Worm (Caenorhabditis elegans) whole organism, L1 larva: Measurements from ENCODE around the gene mrpl-42.

Experiments
- C04F5.9 ChIP-seq: sonication (generic microtip); optimal IDR thresholded peaks from 2 replicates; lab custom pipeline; 2016; ENCODE audit warnings: missing genetic modification characterization, missing compliant biosample characterization
- C16A3.4 ChIP-seq: fragments of 150-350 bp; optimal IDR thresholded peaks from 2 replicates; lab custom pipeline; 2014; ENCODE audit warnings: missing biosample characterization, missing genetic modification characterization
- F16B12.6 ChIP-seq: fragments of 150-350 bp; optimal IDR thresholded peaks from 2 replicates; lab custom pipeline; 2014; ENCODE audit warnings: missing biosample characterization, missing genetic modification characterization
- Y116A8C.19 ChIP-seq: sonication (generic microtip); optimal IDR thresholded peaks from 2 replicates; lab custom pipeline; 2016; ENCODE audit warnings: missing compliant biosample characterization, missing genetic modification characterization, borderline replicate concordance
- alr-1 ChIP-seq: fragments of 200-800 bp; sonication (Bioruptor generic); optimal IDR thresholded peaks from 2 replicates; lab custom pipeline; 2018; ENCODE audit warnings: borderline replicate concordance, mild to moderate bottlenecking, missing genetic modification characterization, missing compliant biosample characterization
- blmp-1 ChIP-seq: fragments of 150-350 bp; optimal IDR thresholded peaks from 2 replicates; lab custom pipeline; 2014; ENCODE audit warnings: missing biosample characterization, missing genetic modification characterization
- ces-1 ChIP-seq: fragments of 150-350 bp; optimal IDR thresholded peaks from 2 replicates; lab custom pipeline; 2014; ENCODE audit warnings: missing biosample characterization, missing genetic modification reagents, missing genetic modification characterization
- dpl-1 ChIP-seq, 3 experiments: fragments of 150-350 bp in 2 of 3; sonication (generic microtip) in 1 of 3; optimal IDR thresholded peaks; 2 replicates each; lab custom pipeline; 2014 to 2017; ENCODE audit warnings: missing biosample characterization in 3 of 3, missing genetic modification characterization in 3 of 3, missing genetic modification reagents in 3 of 3
- dsc-1 ChIP-seq: sonication (generic microtip); optimal IDR thresholded peaks from 2 replicates; lab custom pipeline; 2016; ENCODE audit warnings: mild to moderate bottlenecking, missing genetic modification characterization, missing compliant biosample characterization
- efl-1 ChIP-seq, 4 experiments: fragments of 150-350 bp; optimal IDR thresholded peaks in 3 of 4; peaks in 1 of 4; 1 replicate in 1 of 4; 2 replicates in 3 of 4; lab custom pipeline; 2014; ENCODE audit warnings: missing biosample characterization in 2 of 4, missing genetic modification characterization in 2 of 4, missing genetic modification reagents in 2 of 4
- efl-3 ChIP-seq: fragments of 200-800 bp; sonication (Bioruptor generic); optimal IDR thresholded peaks from 2 replicates; lab custom pipeline; 2018; ENCODE audit warnings: mild to moderate bottlenecking, missing genetic modification characterization, missing compliant biosample characterization
- egl-13 ChIP-seq: sonication (generic microtip); optimal IDR thresholded peaks from 2 replicates; lab custom pipeline; 2016; ENCODE audit warnings: missing genotype, missing genetic modification reagents, missing genetic modification characterization, missing compliant biosample characterization
- elt-2 ChIP-seq: sonication (generic microtip); optimal IDR thresholded peaks from 2 replicates; lab custom pipeline; 2016; ENCODE audit warnings: missing genetic modification characterization, mild to moderate bottlenecking, inconsistent platforms, missing compliant biosample characterization, missing genetic modification reagents
- fkh-8 ChIP-seq: sonication (generic microtip); optimal IDR thresholded peaks from 2 replicates; lab custom pipeline; 2016; ENCODE audit warnings: mild to moderate bottlenecking, missing genetic modification characterization, missing compliant biosample characterization
- hpl-2 ChIP-seq: fragments of 150-350 bp; optimal IDR thresholded peaks from 2 replicates; lab custom pipeline; 2014; ENCODE audit warnings: missing biosample characterization, missing genetic modification reagents, missing genetic modification characterization
- jun-1 ChIP-seq: fragments of 150-350 bp; optimal IDR thresholded peaks from 2 replicates; lab custom pipeline; 2014; ENCODE audit warnings: missing biosample characterization, missing genetic modification reagents, missing genetic modification characterization
- lin-14 ChIP-seq: fragments of 200-800 bp; sonication (Bioruptor generic); optimal IDR thresholded peaks from 2 replicates; lab custom pipeline; 2018; ENCODE audit warnings: mild to moderate bottlenecking, missing genetic modification characterization, moderate library complexity, missing compliant biosample characterization
- mab-9 ChIP-seq: fragments of 200-800 bp; sonication (Bioruptor generic); IDR thresholded peaks from 2 replicates; pipeline ENCODE4 v1.3.6; 2022; ENCODE audit warnings: missing genetic modification reagents, missing genetic modification characterization, missing compliant biosample characterization
- mef-2 ChIP-seq: fragments of 150-350 bp; optimal IDR thresholded peaks from 2 replicates; lab custom pipeline; 2014; ENCODE audit warnings: missing biosample characterization, missing genetic modification characterization
- nhr-12 ChIP-seq: sonication (generic microtip); optimal IDR thresholded peaks from 2 replicates; lab custom pipeline; 2017; ENCODE audit warnings: missing biosample characterization, missing genetic modification characterization
- nhr-19 ChIP-seq: fragments of 200-800 bp; sonication (Bioruptor generic); conservative IDR thresholded peaks from 2 replicates; pipeline ENCODE4 v1.3.6; 2022; ENCODE audit warnings: missing genetic modification characterization, missing compliant biosample characterization
- nhr-20 ChIP-seq: sonication (generic microtip); optimal IDR thresholded peaks from 2 replicates; lab custom pipeline; 2016; ENCODE audit warnings: mild to moderate bottlenecking, missing genetic modification characterization, missing compliant biosample characterization
- nhr-237 ChIP-seq: fragments of 150-350 bp; optimal IDR thresholded peaks from 2 replicates; lab custom pipeline; 2014; ENCODE audit warnings: missing biosample characterization, missing genetic modification characterization
- nhr-47 ChIP-seq: sonication (generic microtip); optimal IDR thresholded peaks from 2 replicates; lab custom pipeline; 2016; ENCODE audit warnings: mild to moderate bottlenecking, missing genetic modification characterization, moderate library complexity, missing compliant biosample characterization
- nhr-71 ChIP-seq: sonication (generic microtip); optimal IDR thresholded peaks from 2 replicates; lab custom pipeline; 2016; ENCODE audit warnings: mild to moderate bottlenecking, missing genetic modification characterization, moderate library complexity, missing compliant biosample characterization
- nhr-76 ChIP-seq: sonication (generic microtip); optimal IDR thresholded peaks from 2 replicates; lab custom pipeline; 2017; ENCODE audit warnings: missing biosample characterization, missing genetic modification characterization
- nhr-84 ChIP-seq: sonication (generic microtip); optimal IDR thresholded peaks from 2 replicates; lab custom pipeline; 2017; ENCODE audit warnings: missing biosample characterization, missing genetic modification characterization
- nhr-85 ChIP-seq: sonication (generic microtip); peaks from one replicate; lab custom pipeline; 2016; ENCODE audit warnings: missing genetic modification characterization, inconsistent platforms, missing compliant biosample characterization
- pqm-1 ChIP-seq: sonication (generic microtip); optimal IDR thresholded peaks from 3 replicates; lab custom pipeline; 2017; ENCODE audit warnings: missing biosample characterization, missing genetic modification characterization
- rnt-1 ChIP-seq: sonication (generic microtip); optimal IDR thresholded peaks from 2 replicates; lab custom pipeline; 2016; ENCODE audit warnings: mild to moderate bottlenecking, missing genetic modification characterization, moderate library complexity, missing compliant biosample characterization
- skn-1 ChIP-seq: fragments of 150-350 bp; optimal IDR thresholded peaks from 2 replicates; lab custom pipeline; 2014; ENCODE audit warnings: missing biosample characterization, missing genetic modification characterization
- snpc-4 ChIP-seq: fragments of 150-350 bp; optimal IDR thresholded peaks from 2 replicates; lab custom pipeline; 2014; ENCODE audit warnings: missing biosample characterization, missing genetic modification characterization
- snu-23 ChIP-seq: sonication (generic microtip); optimal IDR thresholded peaks from 2 replicates; lab custom pipeline; 2016; ENCODE audit warnings: missing genetic modification characterization, missing compliant biosample characterization
- sox-4 ChIP-seq: sonication (generic microtip); optimal IDR thresholded peaks from 2 replicates; lab custom pipeline; 2016; ENCODE audit warnings: missing genetic modification characterization, missing compliant biosample characterization
- sptf-1 ChIP-seq: fragments of 150-350 bp; optimal IDR thresholded peaks from 2 replicates; lab custom pipeline; 2014; ENCODE audit warnings: missing biosample characterization, missing genetic modification characterization
- sup-37 ChIP-seq: fragments of 200-800 bp; sonication (Bioruptor generic); optimal IDR thresholded peaks from 2 replicates; lab custom pipeline; 2018; ENCODE audit warnings: mild to moderate bottlenecking, missing genetic modification characterization, missing compliant biosample characterization
- tbx-2 ChIP-seq: sonication (generic microtip); optimal IDR thresholded peaks from 2 replicates; lab custom pipeline; 2016; ENCODE audit warnings: missing genetic modification characterization, missing compliant biosample characterization
- tlp-1 ChIP-seq: fragments of 150-350 bp; optimal IDR thresholded peaks from 2 replicates; lab custom pipeline; 2014; ENCODE audit warnings: missing biosample characterization, missing genetic modification characterization
- unc-130 ChIP-seq: fragments of 150-350 bp; optimal IDR thresholded peaks from 2 replicates; lab custom pipeline; 2017; ENCODE audit warnings: missing biosample characterization, missing genetic modification characterization, inconsistent platforms
- unc-30 ChIP-seq: sonication (generic microtip); optimal IDR thresholded peaks from 2 replicates; lab custom pipeline; 2017; ENCODE audit warnings: missing biosample characterization, missing genetic modification characterization
- unc-86 ChIP-seq: sonication (generic microtip); optimal IDR thresholded peaks from 2 replicates; lab custom pipeline; 2016; ENCODE audit warnings: missing genetic modification characterization, missing compliant biosample characterization
- unc-98 ChIP-seq: fragments of 200-800 bp; sonication (Bioruptor generic); IDR thresholded peaks from 2 replicates; pipeline ENCODE4 v1.3.6; 2022; ENCODE audit warnings: missing genetic modification characterization, missing compliant biosample characterization
- zag-1 ChIP-seq: fragments of 150-350 bp; optimal IDR thresholded peaks from 2 replicates; lab custom pipeline; 2014; ENCODE audit warnings: missing biosample characterization, missing genetic modification characterization
- zip-4 ChIP-seq: fragments of 200-800 bp; sonication (Bioruptor generic); optimal IDR thresholded peaks from 2 replicates; lab custom pipeline; 2018; ENCODE audit warnings: mild to moderate bottlenecking, missing genetic modification characterization, moderate library complexity, missing compliant biosample characterization
- ztf-11 ChIP-seq, 2 experiments: sonication (generic microtip); optimal IDR thresholded peaks; 2 replicates each; lab custom pipeline; 2016 to 2017; ENCODE audit warnings: missing genetic modification characterization in 2 of 2, missing biosample characterization in 1 of 2, missing compliant biosample characterization in 1 of 2

mrpl-42 gene

DNA sequence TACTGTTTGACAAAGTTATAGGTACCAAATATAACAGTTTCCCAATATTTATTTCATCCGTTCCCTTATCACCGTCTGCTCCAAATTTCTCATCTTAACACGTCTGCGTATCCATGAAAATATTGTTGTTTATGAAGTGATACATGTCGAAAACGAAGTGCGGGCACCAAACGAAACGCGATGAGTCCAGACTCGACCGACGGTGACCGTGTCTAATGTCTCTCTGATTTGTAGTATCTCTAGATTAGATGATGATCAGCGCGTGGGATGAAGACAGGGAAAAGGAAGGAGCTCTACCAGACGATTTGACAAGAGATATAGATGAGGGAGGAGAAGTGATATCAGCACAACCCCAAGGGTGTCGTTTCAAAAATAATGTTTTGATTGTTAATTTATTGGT is 14.1 kb downstream of the mrpl-42 start (continued):
- TF ChIP-seq unc-98 (GFP tag; lab: Robert Waterston, UW) (no peak), snpc-4 (tag; lab: Kevin White, UChicago) (no peak), jun-1 (no peak), snu-23 (GFP tag; lab: Kevin White, UChicago) (peak; percentile 44), nhr-237 (tag; lab: Kevin White, UChicago) (no peak), pqm-1 (tag; lab: Kevin White, UChicago) (no peak), unc-86 (tag; lab: Kevin White, UChicago) (no peak), blmp-1 (tag; lab: Kevin White, UChicago) (no peak), zag-1 (no peak), nhr-84 (tag; lab: Kevin White, UChicago) (no peak), sox-4 (tag; lab: Kevin White, UChicago) (no peak), mef-2 (tag; lab: Kevin White, UChicago) (no peak), nhr-85 (no peak), dsc-1 (tag; lab: Kevin White, UChicago) (no peak), skn-1 (no peak), mab-9 (GFP tag; lab: Robert Waterston, UW) (no peak), nhr-20 (tag; lab: Kevin White, UChicago) (peak; percentile 11), nhr-19 (GFP tag; lab: Robert Waterston, UW) (peak; percentile 25; the same call in 1 of the 2 replicates), egl-13 (tag; lab: Kevin White, UChicago) (no peak), alr-1 (tag; lab: Kevin White, UChicago) (no peak), tlp-1 (no peak), nhr-47 (tag; lab: Kevin White, UChicago) (no peak), zip-4 (no peak)
- TF ChIP-seq, all 84 proteins: peak for 10

- no peak for TF ChIP-seq dpl-1 (GFP tag; optimal IDR thresholded peaks at IDR 0.05; lab: Kevin White, UChicago)
- TF ChIP-seq F16B12.6 (tag; lab: Kevin White, UChicago): no peak
- TF ChIP-seq zag-1: no peak
- TF ChIP-seq sox-4 (tag; lab: Kevin White, UChicago): no peak
- peak; percentile 57 for TF ChIP-seq nhr-71 (tag; lab: Kevin White, UChicago)
- TF ChIP-seq nhr-20 (tag; lab: Kevin White, UChicago): no peak
- no peak for TF ChIP-seq C04F5.9 (tag; lab: Kevin White, UChicago)
- no peak for TF ChIP-seq nhr-76 (tag; lab: Kevin White, UChicago)
- TF ChIP-seq nhr-19 (GFP tag; lab: Robert Waterston, UW): peak; percentile 18; the same call in 1 of the 2 replicates
- peak; percentile 19 for TF ChIP-seq unc-130
- peak; percentile 78 for TF ChIP-seq rnt-1
- TF ChIP-seq sptf-1: no peak
- TF ChIP-seq C16A3.4 (tag; lab: Kevin White, UChicago): no peak
- TF ChIP-seq nhr-12 (tag; lab: Kevin White, UChicago): no peak
- TF ChIP-seq sup-37 (GFP tag; lab: Kevin White, UChicago): no peak
- no peak for TF ChIP-seq zip-4
- no peak for TF ChIP-seq tbx-2
- no peak for TF ChIP-seq ces-1 (GFP tag; lab: Kevin White, UChicago)
- peak; percentile 24 for TF ChIP-seq lin-14
- no peak for TF ChIP-seq unc-30 (tag; lab: Kevin White, UChicago)
- peak in 1 of 2 experiments; percentile 9 for TF ChIP-seq efl-1 (optimal IDR thresholded peaks at IDR 0.05; lab: Kevin White, UChicago)
- TF ChIP-seq efl-1 (GFP tag; optimal IDR thresholded peaks at IDR 0.05 in 1 of 2; lab: Kevin White, UChicago): no peak
- TF ChIP-seq mab-9 (GFP tag; lab: Robert Waterston, UW): no peak
- TF ChIP-seq fkh-8: no peak
- TF ChIP-seq snu-23 (GFP tag; lab: Kevin White, UChicago): peak; percentile 20
- TF ChIP-seq alr-1 (tag; lab: Kevin White, UChicago): no peak
- TF ChIP-seq dsc-1 (tag; lab: Kevin White, UChicago): peak; percentile 12
Measured at ce11 chrIV:9079330-9079729, 14.9 kb downstream of the mrpl-42 start.

ce11 chrIV:9078469-9078868 is 15.8 kb downstream of the mrpl-42 start, which contains the start of gene mans-4:
mans-4 (minus strand) TSS chrIV:9078569.
- TF ChIP-seq dsc-1 (tag; lab: Kevin White, UChicago): no peak
- TF ChIP-seq Y116A8C.19 (tag; lab: Kevin White, UChicago): no peak
- no peak for TF ChIP-seq ztf-11 (tag; optimal IDR thresholded peaks at IDR 0.05; lab: Kevin White, UChicago)
- no peak for TF ChIP-seq efl-3 (GFP tag; lab: Kevin White, UChicago)
- no peak for TF ChIP-seq nhr-20 (tag; lab: Kevin White, UChicago)
- TF ChIP-seq elt-2 (tag; lab: Kevin White, UChicago): no peak
- no peak for TF ChIP-seq hpl-2 (GFP tag; lab: Kevin White, UChicago)
- peak in 1 of 3 experiments; percentile 14 for TF ChIP-seq dpl-1 (GFP tag; optimal IDR thresholded peaks at IDR 0.05; lab: Kevin White, UChicago)
- no peak for TF ChIP-seq tbx-2
- no peak for TF ChIP-seq efl-1 (optimal IDR thresholded peaks at IDR 0.05; lab: Kevin White, UChicago)
- TF ChIP-seq efl-1 (GFP tag; optimal IDR thresholded peaks at IDR 0.05 in 1 of 2; lab: Kevin White, UChicago): peak; percentile 3 to 88
